Worm (Caenorhabditis elegans) whole organism, midembryonic: ENCODE data around the gene melo-1.

Experiments
- T22C8.4 ChIP-seq: fragments of 200-800 bp; sonication (Bioruptor generic); IDR thresholded peaks from 2 replicates; pipeline ENCODE4 v1.3.6; 2022; ENCODE audit warnings: missing genetic modification characterization, missing compliant biosample characterization
- cog-1 ChIP-seq: sonication (generic microtip); optimal IDR thresholded peaks from 2 replicates; lab custom pipeline; 2016; ENCODE audit warnings: missing genetic modification characterization, missing compliant biosample characterization
- klf-2 ChIP-seq: fragments of 200-800 bp; sonication (Bioruptor generic); conservative IDR thresholded peaks from 2 replicates; pipeline ENCODE4 v1.3.6; 2022; ENCODE audit warnings: missing genetic modification reagents, missing genetic modification characterization, missing compliant biosample characterization
- ref-1 ChIP-seq: fragments of 200-800 bp; sonication (Bioruptor generic); conservative IDR thresholded peaks from 2 replicates; pipeline ENCODE4 v1.3.6; 2022; ENCODE audit warnings: missing genetic modification reagents, missing genetic modification characterization, missing compliant biosample characterization
- tab-1 ChIP-seq: fragments of 200-800 bp; sonication (Bioruptor generic); IDR thresholded peaks from 2 replicates; pipeline ENCODE4 v1.3.6; 2022; ENCODE audit warnings: missing genetic modification characterization, missing compliant biosample characterization

DNA sequence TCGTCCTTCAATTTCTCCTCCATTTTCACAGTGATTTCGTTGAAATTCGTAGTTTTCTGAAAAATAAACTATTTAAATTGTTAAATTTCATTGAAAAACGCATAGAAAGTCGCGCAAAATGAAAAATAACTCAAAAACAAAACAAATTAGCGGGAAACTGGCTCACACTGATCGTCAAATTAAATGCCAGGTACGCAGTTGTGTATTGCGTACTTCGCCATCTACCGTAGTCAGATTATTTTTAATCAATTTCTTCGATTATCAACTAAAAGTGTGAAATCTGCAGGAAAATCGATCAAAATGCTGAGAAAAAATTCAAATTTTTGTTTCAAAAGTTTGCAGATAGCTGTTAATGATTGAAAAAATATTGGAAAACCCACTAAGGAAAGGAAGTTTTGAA, 31.9 kb upstream of the melo-1 start, which contains the start of gene Y57G11C.499:
- TF ChIP-seq tab-1 (GFP tag; lab: Robert Waterston, UW) = no peak
- TF ChIP-seq T22C8.4 (GFP tag; lab: Robert Waterston, UW) = no peak
- TF ChIP-seq klf-2 (GFP tag; lab: Robert Waterston, UW) = no peak
- no peak for TF ChIP-seq cog-1
- TF ChIP-seq ref-1 (GFP tag; lab: Robert Waterston, UW) = no peak
